Worm (Caenorhabditis elegans) whole organism, young adult: ENCODE data around the gene smap-1.

Source experiments
- akir-1 ChIP-seq: fragments of 200-800 bp; sonication (Bioruptor generic); optimal IDR thresholded peaks from 2 replicates; lab custom pipeline; 2018; ENCODE audit warnings: mild to moderate bottlenecking, missing genetic modification characterization, moderate library complexity, missing compliant biosample characterization
- bed-2 ChIP-seq: fragments of 200-800 bp; sonication (Bioruptor generic); IDR thresholded peaks from 2 replicates; pipeline ENCODE4 v1.3.6; 2022; ENCODE audit warnings: missing genetic modification reagents, missing genetic modification characterization, missing compliant biosample characterization
- ekl-4 ChIP-seq: fragments of 200-800 bp; sonication (Bioruptor generic); IDR thresholded peaks from 2 replicates; pipeline ENCODE4 v1.3.6; 2022; ENCODE audit warnings: missing genetic modification reagents, missing genetic modification characterization, missing compliant biosample characterization
- madf-6 ChIP-seq: fragments of 200-800 bp; sonication (Bioruptor generic); IDR thresholded peaks from 2 replicates; pipeline ENCODE4 v1.3.6; 2022; ENCODE audit warnings: missing genetic modification reagents, missing genetic modification characterization, missing compliant biosample characterization
- nhr-90 ChIP-seq: sonication (generic microtip); optimal IDR thresholded peaks from 2 replicates; lab custom pipeline; 2016; ENCODE audit warnings: missing genotype, mild to moderate bottlenecking, missing genetic modification characterization, missing compliant biosample characterization
- pha-4 ChIP-seq: fragments of 150-350 bp; sonication (generic microtip); optimal IDR thresholded peaks from 2 replicates; lab custom pipeline; 2014; ENCODE audit warnings: missing biosample characterization, missing genetic modification reagents, missing genetic modification characterization
- sdz-38 ChIP-seq: sonication (generic microtip); optimal IDR thresholded peaks from 2 replicates; lab custom pipeline; 2016; ENCODE audit warnings: missing genotype, missing genetic modification characterization, missing compliant biosample characterization
- sea-2 ChIP-seq: fragments of 200-800 bp; sonication (Bioruptor generic); IDR thresholded peaks from 2 replicates; pipeline ENCODE4 v1.3.6; 2022; ENCODE audit warnings: missing genetic modification characterization, missing compliant biosample characterization
- unc-62 ChIP-seq: fragments of 150-350 bp; optimal IDR thresholded peaks from 2 replicates; lab custom pipeline; 2014; ENCODE audit warnings: missing biosample characterization, missing genetic modification reagents, missing genetic modification characterization

- TF ChIP-seq madf-6 (GFP tag; lab: Robert Waterston, UW) (peak; percentile 86), akir-1 (no peak), sea-2 (no peak), unc-62 (GFP tag; lab: Kevin White, UChicago) (no peak), pha-4 (tag; lab: Kevin White, UChicago) (no peak), bed-2 (GFP tag; lab: Robert Waterston, UW) (no peak), ekl-4 (GFP tag; lab: Robert Waterston, UW) (peak; percentile 89), nhr-90 (tag; lab: Kevin White, UChicago) (peak; percentile 43), sdz-38 (tag; lab: Kevin White, UChicago) (no peak)
Measured at ce11 chrIII:10746406-10746807, 6.8 kb upstream of the smap-1 start.
